Fruit fly (Drosophila melanogaster): ENCODE results near the gene osa.

The osa gene

DNA sequence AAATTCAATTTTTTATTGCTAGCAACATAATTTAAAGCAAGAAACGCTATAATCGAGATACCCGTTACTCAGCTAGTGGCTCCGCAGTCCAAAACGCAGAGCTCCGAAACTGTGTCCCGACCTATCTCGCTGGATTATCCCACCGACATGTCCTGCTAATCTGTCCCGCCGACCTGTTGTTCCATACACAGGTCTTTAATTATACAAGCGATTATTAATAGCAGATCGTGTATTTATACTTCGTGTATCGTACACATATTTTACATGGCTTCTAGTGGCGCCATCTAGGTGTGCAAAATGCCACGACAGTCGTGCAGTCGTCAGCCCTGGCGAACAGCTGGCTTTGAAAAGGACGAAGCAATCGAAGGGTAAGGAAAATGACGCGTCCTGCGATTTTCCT is 15.1 kb upstream of the osa start, which contains the start of gene CG14321:
CG14321 (plus strand) TSS at position 338 of the 400 bp plus-strand sequence.
- TF ChIP-seq rn (GFP tag; IDR thresholded peaks at IDR 0.05) (no peak), CG34367 (tag; optimal IDR thresholded peaks at IDR 0.05) (no peak), D1 (tag; optimal IDR thresholded peaks at IDR 0.05) (no peak)

DNA sequence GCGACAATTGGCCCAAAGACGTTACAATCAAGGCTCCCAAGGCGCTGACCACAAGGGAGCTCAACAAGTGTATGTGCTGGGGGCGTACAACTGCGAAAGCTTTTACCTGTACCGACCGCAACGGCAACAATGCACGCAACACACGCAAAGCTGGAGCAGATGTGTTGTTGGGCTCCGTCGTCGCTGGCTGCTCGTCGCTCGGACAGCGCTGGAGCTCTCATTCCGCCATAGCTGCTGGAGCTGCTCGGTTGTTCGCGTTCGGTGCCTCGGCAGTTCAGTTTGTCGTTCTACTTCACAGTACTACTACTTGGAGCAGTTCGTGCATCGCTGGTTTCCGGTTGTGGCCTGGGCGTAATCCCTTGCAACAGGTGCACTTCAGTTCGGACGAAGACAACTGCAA is 7.4 kb upstream of the osa start, which contains the start of gene Lgr1:
Lgr1 (plus strand) TSS at position 220 of the 400 bp plus-strand sequence.
- TF ChIP-seq CG4496 (GFP tag; IDR thresholded peaks at IDR 0.05) (peak; percentile 66), CG14655 (GFP tag; optimal IDR thresholded peaks at IDR 0.05) (no peak), CG8301 (tag; optimal IDR thresholded peaks at IDR 0.05) (no peak), CG9948 (tag; optimal IDR thresholded peaks at IDR 0.05) (no peak), CG32121 (GFP tag; IDR thresholded peaks at IDR 0.05) (no peak)

DNA sequence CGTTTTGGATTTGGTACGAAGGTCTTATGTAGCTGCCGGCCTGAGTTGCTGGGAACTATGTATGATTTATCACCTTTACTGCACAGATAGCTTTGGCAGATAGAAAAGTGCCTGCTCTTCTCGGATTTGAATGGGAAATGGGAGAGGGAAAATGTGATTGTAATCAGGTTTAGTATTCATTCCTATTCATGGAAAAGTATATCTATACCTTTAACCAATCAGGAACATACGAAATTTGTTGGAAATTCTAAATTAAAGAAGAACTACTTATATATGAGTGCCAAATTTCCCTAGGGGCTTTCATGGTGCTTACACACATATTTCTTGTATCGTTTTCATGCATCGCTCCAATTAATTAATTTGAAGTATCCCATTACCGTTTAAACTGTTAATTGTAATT is 6.8 kb upstream of the osa start, which contains the start of gene Atg8b:
Atg8b (minus strand) TSS at position 101 of the 400 bp plus-strand sequence.
- no peak for TF ChIP-seq CG8159 (tag; optimal IDR thresholded peaks at IDR 0.05)
- no peak for TF ChIP-seq CG9948 (tag; optimal IDR thresholded peaks at IDR 0.05)

DNA sequence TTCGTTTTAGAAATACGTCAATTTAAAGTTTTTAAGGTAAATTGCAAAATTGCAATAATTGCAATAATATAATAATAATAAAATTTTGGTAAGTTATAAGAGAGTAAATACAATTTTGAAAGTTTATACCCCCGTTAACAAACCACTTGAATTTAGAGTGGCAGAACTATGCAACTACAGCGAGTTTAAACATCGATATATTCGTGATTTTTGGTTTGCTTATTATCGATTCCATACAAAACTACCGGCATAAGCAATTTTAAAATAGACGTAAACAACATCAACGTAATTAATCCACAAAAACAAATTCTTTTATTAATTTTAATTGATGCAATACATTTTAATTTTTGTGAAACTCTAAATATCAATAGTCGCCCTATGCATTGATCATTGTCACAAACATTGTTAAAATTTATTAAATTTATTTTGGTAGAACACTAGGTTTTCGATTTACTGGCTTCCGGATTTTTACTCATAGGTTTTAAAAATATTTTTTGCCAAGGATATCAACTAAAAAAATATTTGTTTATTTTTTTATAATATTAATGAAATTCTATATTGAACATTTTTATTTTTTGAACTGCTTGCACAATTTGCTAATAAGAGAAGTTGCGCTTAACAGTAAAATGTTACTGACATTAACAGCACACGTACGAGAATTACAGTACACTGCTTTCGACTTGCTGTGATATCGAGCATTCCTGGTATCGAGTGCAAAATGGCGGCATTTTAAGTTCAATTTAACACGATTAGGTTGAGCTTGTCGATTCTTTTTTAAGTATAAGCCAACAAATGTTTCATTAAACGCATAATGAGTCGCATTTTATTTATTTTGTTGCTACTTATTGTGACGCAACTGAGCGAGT is 843 bp upstream of the osa start, which contains the start of gene Pxt:
Pxt (plus strand) TSS at position 695 of the 866 bp plus-strand sequence.
- TF ChIP-seq CG12605 (GFP tag; IDR thresholded peaks at IDR 0.05) (no peak), Pif1B (GFP tag; optimal IDR thresholded peaks at IDR 0.05) (peak; percentile 17), D1 (tag; optimal IDR thresholded peaks at IDR 0.05) (peak; percentile 60)

DNA sequence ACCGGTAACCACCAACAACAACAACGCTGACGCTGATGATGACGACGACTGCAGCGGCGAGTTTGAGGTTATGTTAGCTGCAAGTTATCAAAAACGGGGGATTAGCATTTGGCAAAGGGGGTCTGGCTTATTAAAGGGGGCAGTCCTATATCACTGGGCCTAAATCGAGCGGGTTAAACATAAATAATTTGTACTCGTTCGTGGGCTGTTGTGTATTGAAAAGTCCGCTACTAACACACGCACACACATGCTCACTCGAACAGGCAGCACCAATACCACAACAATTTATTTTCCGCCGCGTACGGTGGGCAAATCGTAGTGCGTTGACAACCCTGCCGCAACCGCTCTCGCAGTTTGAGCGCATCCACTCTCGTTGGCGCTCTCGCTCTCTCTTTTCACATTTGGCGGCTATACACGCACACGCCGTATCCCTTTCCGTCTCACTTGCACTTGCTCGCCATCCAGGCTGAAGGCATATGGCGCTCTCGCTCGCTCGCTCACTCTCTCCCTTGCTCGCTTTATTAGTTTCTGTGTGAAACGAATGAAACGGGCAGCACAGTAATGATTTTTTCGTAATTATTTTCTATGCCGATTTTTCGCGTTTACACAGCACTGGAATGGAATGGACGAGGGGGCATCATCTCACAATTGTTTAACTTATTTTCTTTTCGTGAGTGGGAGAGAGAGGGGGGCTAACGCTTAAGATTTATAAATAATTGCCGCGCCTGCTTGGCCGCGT is 1.1 kb downstream of the osa start:
- TF ChIP-seq CG32121 (GFP tag; IDR thresholded peaks at IDR 0.05) (no peak), Ets98B (GFP tag; IDR thresholded peaks at IDR 0.05) (no peak), rn (GFP tag; IDR thresholded peaks at IDR 0.05) (no peak), CG8159 (tag; optimal IDR thresholded peaks at IDR 0.05) (peak; percentile 31), Pif1B (GFP tag; optimal IDR thresholded peaks at IDR 0.05) (peak; percentile 48), gl (tag; optimal IDR thresholded peaks at IDR 0.05) (no peak), CG10348 (GFP tag; IDR thresholded peaks at IDR 0.05) (no peak), Pif1A (GFP tag; optimal IDR thresholded peaks at IDR 0.05) (peak; percentile 33), CG8301 (tag; optimal IDR thresholded peaks at IDR 0.05) (peak; percentile 3), CG13204 (GFP tag; optimal IDR thresholded peaks at IDR 0.05) (peak; percentile 72), CG15710 (tag; optimal IDR thresholded peaks at IDR 0.05) (peak; percentile 17), CG14655 (GFP tag; optimal IDR thresholded peaks at IDR 0.05) (no peak), CG17806 (tag; optimal IDR thresholded peaks at IDR 0.05) (no peak), CG9948 (tag; optimal IDR thresholded peaks at IDR 0.05) (no peak), D1 (tag; optimal IDR thresholded peaks at IDR 0.05) (no peak), EcR (GFP tag; optimal IDR thresholded peaks at IDR 0.05) (peak; percentile 73), Snoo (tag; optimal IDR thresholded peaks at IDR 0.05) (peak; percentile 24), CG34367 (tag; optimal IDR thresholded peaks at IDR 0.05) (no peak), CG12605 (GFP tag; IDR thresholded peaks at IDR 0.05) (no peak), CG4496 (GFP tag; IDR thresholded peaks at IDR 0.05) (no peak), fd96Ca (GFP tag; IDR thresholded peaks at IDR 0.05) (no peak)

DNA sequence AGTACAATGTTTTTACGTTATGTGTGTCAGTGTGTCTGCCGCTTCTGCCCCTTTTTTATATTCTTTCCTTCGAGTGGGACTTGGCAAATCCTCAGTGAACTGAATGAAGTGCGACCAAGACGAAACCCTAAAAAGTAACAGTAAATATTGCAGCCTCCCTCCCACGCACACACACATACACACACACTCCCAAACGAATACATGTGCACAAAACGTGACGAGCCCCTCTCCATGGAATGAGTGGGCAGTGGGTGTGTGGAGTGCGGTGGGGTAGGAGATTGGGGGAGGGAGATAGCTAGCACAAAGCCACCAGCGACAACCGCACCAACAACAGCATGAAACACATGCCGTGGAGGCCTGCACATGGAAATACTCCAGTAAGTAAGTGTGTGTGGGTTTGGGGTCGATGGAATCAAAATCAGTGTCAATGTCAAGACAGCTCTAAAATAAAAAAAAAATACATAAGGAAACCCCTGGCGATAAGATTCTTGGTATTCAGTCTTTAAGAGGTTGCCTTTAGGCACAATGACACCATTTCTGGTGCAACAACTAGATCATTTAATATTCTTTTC is 3.3 kb downstream of the osa start:
- TF ChIP-seq Pif1B (GFP tag; optimal IDR thresholded peaks at IDR 0.05) (no peak), CG8159 (tag; optimal IDR thresholded peaks at IDR 0.05) (no peak), CG4496 (GFP tag; IDR thresholded peaks at IDR 0.05) (0 out of 3 replicates have a peak, but pooled peaks have one; percentile 17), CG13204 (GFP tag; optimal IDR thresholded peaks at IDR 0.05) (peak; percentile 73), fd96Ca (GFP tag; IDR thresholded peaks at IDR 0.05) (no peak), Pif1A (GFP tag; optimal IDR thresholded peaks at IDR 0.05) (no peak), CG14655 (GFP tag; optimal IDR thresholded peaks at IDR 0.05) (no peak), EcR (GFP tag; optimal IDR thresholded peaks at IDR 0.05) (peak; percentile 97)

DNA sequence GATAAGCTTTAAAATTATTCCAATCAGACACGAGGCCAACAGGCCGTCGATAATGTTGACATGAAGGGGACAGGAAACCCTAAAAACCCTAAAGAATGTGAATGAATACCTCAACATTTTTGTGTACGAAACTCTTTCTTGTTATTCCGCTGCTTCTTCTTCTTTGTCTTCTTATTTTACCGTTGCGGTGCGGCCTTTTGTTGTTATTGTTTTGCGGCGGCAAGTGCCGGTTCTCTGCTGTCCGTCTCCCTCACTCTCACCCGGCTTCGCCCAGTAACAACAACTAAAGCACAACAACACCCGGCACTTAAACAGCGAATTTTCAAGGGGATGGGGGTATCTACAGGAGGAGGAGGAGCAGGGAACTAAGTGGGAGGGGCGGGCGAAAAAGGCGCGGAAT is 3.8 kb downstream of the osa start:
- no peak for TF ChIP-seq CG14655 (GFP tag; optimal IDR thresholded peaks at IDR 0.05)

Data from whole organism, pupa.